Fruit fly (Drosophila melanogaster): ENCODE measurements around the gene CG4842.
A peak's percentile ranks its signal among the peaks of the same experiment; 100 is the strongest.

CG4842 gene

DNA sequence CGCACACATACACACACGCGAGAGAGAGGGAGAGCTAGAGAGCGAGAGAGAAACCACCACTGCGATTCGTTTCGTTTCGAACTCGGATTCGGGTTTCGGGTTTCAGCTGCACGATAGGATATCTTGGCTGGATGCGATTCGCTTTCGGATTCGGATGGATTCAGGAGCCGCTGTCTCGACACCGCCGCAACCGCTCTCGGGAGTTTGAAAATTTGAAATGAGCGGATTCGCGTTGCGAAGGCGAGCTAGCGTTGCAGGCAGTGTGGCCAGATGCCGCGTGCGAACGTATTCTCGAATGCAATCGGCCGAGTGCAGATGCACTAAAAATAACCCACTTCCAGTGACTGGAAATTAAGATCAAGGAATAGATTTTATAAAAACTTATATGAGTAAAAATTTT lies 43.4 kb downstream of the CG4842 start, which contains the start of gene fax (continued):
- TF ChIP-seq B-H2 (GFP tag; optimal IDR thresholded peaks at IDR 0.05) (no peak), CG14710 (tag; optimal IDR thresholded peaks at IDR 0.05) (peak; percentile 87), chinmo (GFP tag; IDR thresholded peaks at IDR 0.05; ENCODE audit: partially characterized antibody) (peak; percentile 96), bsh (GFP tag; optimal IDR thresholded peaks at IDR 0.05) (peak in 1 of 2 experiments; percentile 66), Nf-YC (tag; optimal IDR thresholded peaks at IDR 0.05) (peak; percentile 58), CG33557 (GFP tag; optimal IDR thresholded peaks at IDR 0.05) (peak; percentile 19), CG17328 (GFP tag; IDR thresholded peaks at IDR 0.05) (peak; percentile 35; the same call in 1 of the 2 replicates), sens-2 (GFP tag; IDR thresholded peaks at IDR 0.05) (no peak), nerfin-2 (GFP tag; IDR thresholded peaks at IDR 0.05; ENCODE audit: partially characterized antibody) (peak; percentile 21; the same call in 1 of the 2 replicates), Abd-B (GFP tag; optimal IDR thresholded peaks at IDR 0.05) (no peak), phol (tag; optimal IDR thresholded peaks at IDR 0.05) (peak; percentile 24), amos (GFP tag; IDR thresholded peaks at IDR 0.05; ENCODE audit: partially characterized antibody) (peak; percentile 57), D (optimal IDR thresholded peaks at IDR 0.05) (no peak), D (GFP tag; optimal IDR thresholded peaks at IDR 0.05) (no peak), fru (optimal IDR thresholded peaks at IDR 0.05) (no peak), CG15514 (GFP tag; optimal IDR thresholded peaks at IDR 0.05) (peak; percentile 71), zfh2 (GFP tag; optimal IDR thresholded peaks at IDR 0.05) (no peak), tna (GFP tag; IDR thresholded peaks at IDR 0.05; ENCODE audit: partially characterized antibody) (peak; percentile 46), HLH3B (GFP tag; IDR thresholded peaks at IDR 0.05) (0 out of 2 replicates have a peak, but pooled peaks have one; percentile 7), Sox100B (GFP tag; optimal IDR thresholded peaks at IDR 0.05) (no peak), CoRest (tag; optimal IDR thresholded peaks at IDR 0.05) (peak; percentile 30), vfl (GFP tag; optimal IDR thresholded peaks at IDR 0.05) (no peak), bab2 (GFP tag; optimal IDR thresholded peaks at IDR 0.05) (no peak), CG3995 (GFP tag; optimal IDR thresholded peaks at IDR 0.05) (peak; percentile 84), Elba2 (GFP tag; optimal IDR thresholded peaks at IDR 0.05) (peak; percentile 10), btn (GFP tag; optimal IDR thresholded peaks at IDR 0.05) (no peak), CG1603 (tag; optimal IDR thresholded peaks at IDR 0.05) (peak; percentile 66), CG6175 (GFP tag; IDR thresholded peaks at IDR 0.05) (peak; percentile 86), CG8765 (GFP tag; IDR thresholded peaks at IDR 0.05) (peak; percentile 32; the same call in 1 of the 2 replicates), slou (GFP tag; optimal IDR thresholded peaks at IDR 0.05) (no peak), CG11093 (GFP tag; IDR thresholded peaks at IDR 0.05) (no peak), danr (GFP tag; IDR thresholded peaks at IDR 0.05) (no peak), Oaz (GFP tag; IDR thresholded peaks at IDR 0.05) (no peak), CG34224 (GFP tag; IDR thresholded peaks at IDR 0.05; ENCODE audit: partially characterized antibody) (peak; percentile 61), CG9727 (GFP tag; optimal IDR thresholded peaks at IDR 0.05) (peak; percentile 15), CG13296 (GFP tag; optimal IDR thresholded peaks at IDR 0.05) (peak; percentile 48), Xbp1 (GFP tag; optimal IDR thresholded peaks at IDR 0.05) (peak; percentile 3), ken (GFP tag; IDR thresholded peaks at IDR 0.05) (no peak), tx (GFP tag; optimal IDR thresholded peaks at IDR 0.05) (no peak), CG13424 (tag; optimal IDR thresholded peaks at IDR 0.05) (no peak), CG9609 (GFP tag; optimal IDR thresholded peaks at IDR 0.05) (no peak), CG3281 (GFP tag; optimal IDR thresholded peaks at IDR 0.05) (no peak), CG15269 (tag; optimal IDR thresholded peaks at IDR 0.05) (peak; percentile 18), CG13775 (GFP tag; optimal IDR thresholded peaks at IDR 0.05) (no peak), Drgx (GFP tag; IDR thresholded peaks at IDR 0.05) (peak; percentile 40), luna (GFP tag; optimal IDR thresholded peaks at IDR 0.05) (no peak), usp (GFP tag; optimal IDR thresholded peaks at IDR 0.05) (no peak), CG4360 (GFP tag; IDR thresholded peaks at IDR 0.05) (peak; percentile 16; the same call in 1 of the 2 replicates), Hand (GFP tag; optimal IDR thresholded peaks at IDR 0.05) (no peak), sens (GFP tag) (peak; percentile 91), esg (GFP tag; conservative IDR thresholded peaks at IDR 0.05) (no peak)

Measured in whole organism, embryonic.